Fruit fly (Drosophila melanogaster): ENCODE results near the gene mav.

The mav gene

dm6 chr4:659884-660846, 34.3 kb upstream of the mav start, which contains the start of gene gw:
Gene gw, minus strand, starts transcription at chr4:660608.
- TF ChIP-seq Hr38 (GFP tag; optimal IDR thresholded peaks at IDR 0.05) (no peak), CG10631 (GFP tag; optimal IDR thresholded peaks at IDR 0.05) (peak; percentile 84), CG7368 (GFP tag; optimal IDR thresholded peaks at IDR 0.05) (peak; percentile 78), CG1621 (tag; optimal IDR thresholded peaks at IDR 0.05) (peak; percentile 29), dsx (GFP tag; optimal IDR thresholded peaks at IDR 0.05; ENCODE audit: poor library complexity, severe bottlenecking) (peak; percentile 56), fd59A (GFP tag; optimal IDR thresholded peaks at IDR 0.05) (no peak), topi (GFP tag; optimal IDR thresholded peaks at IDR 0.05) (peak; percentile 87), dac (GFP tag; optimal IDR thresholded peaks at IDR 0.05) (peak; percentile 6), CG11902 (GFP tag; optimal IDR thresholded peaks at IDR 0.05) (peak; percentile 70), achi (GFP tag; optimal IDR thresholded peaks at IDR 0.05) (no peak), CG32006 (GFP tag; optimal IDR thresholded peaks at IDR 0.05) (no peak), CG15336 (GFP tag; IDR thresholded peaks at IDR 0.05) (no peak; the same call in 1 of the 2 replicates), lz (GFP tag; optimal IDR thresholded peaks at IDR 0.05) (peak; percentile 84), vri (GFP tag; optimal IDR thresholded peaks at IDR 0.05) (peak; percentile 90), CG34406 (GFP tag; optimal IDR thresholded peaks at IDR 0.05) (peak; percentile 83), CG6163 (GFP tag; IDR thresholded peaks at IDR 0.05) (no peak), Eip75B (GFP tag; optimal IDR thresholded peaks at IDR 0.05) (peak; percentile 84), Eip78C (GFP tag) (peak; percentile 96), CG4318 (GFP tag; optimal IDR thresholded peaks at IDR 0.05) (no peak), CG10669 (GFP tag; optimal IDR thresholded peaks at IDR 0.05) (peak; percentile 4), CG6792 (GFP tag; optimal IDR thresholded peaks at IDR 0.05) (peak; percentile 78), CG16779 (tag; optimal IDR thresholded peaks at IDR 0.05) (no peak), CG3032 (tag; optimal IDR thresholded peaks at IDR 0.05) (peak; percentile 78), CG8119 (GFP tag; IDR thresholded peaks at IDR 0.05) (no peak), Ets96B (tag; optimal IDR thresholded peaks at IDR 0.05) (peak; percentile 74), acj6 (GFP tag; optimal IDR thresholded peaks at IDR 0.05) (peak; percentile 85), spab (GFP tag; optimal IDR thresholded peaks at IDR 0.05) (no peak), fd85E (GFP tag; optimal IDR thresholded peaks at IDR 0.05) (peak; percentile 33), Smox (GFP tag; optimal IDR thresholded peaks at IDR 0.05) (peak; percentile 83), ss (GFP tag; optimal IDR thresholded peaks at IDR 0.05) (peak; percentile 59 to 79), Met (GFP tag; optimal IDR thresholded peaks at IDR 0.05) (peak; percentile 88), Ets21C (GFP tag; optimal IDR thresholded peaks at IDR 0.05) (peak; percentile 70), Hr39 (GFP tag; optimal IDR thresholded peaks at IDR 0.05) (peak; percentile 83), Lpt (GFP tag; optimal IDR thresholded peaks at IDR 0.05) (peak; percentile 66), CG31627 (GFP tag; optimal IDR thresholded peaks at IDR 0.05) (peak; percentile 87), fkh (GFP tag; optimal IDR thresholded peaks at IDR 0.05) (peak; percentile 93), cyc (GFP tag; optimal IDR thresholded peaks at IDR 0.05) (peak; percentile 77), Eip93F (GFP tag; optimal IDR thresholded peaks at IDR 0.05) (peak; percentile 70), CG6276 (GFP tag; optimal IDR thresholded peaks at IDR 0.05) (no peak), salr (GFP tag; optimal IDR thresholded peaks at IDR 0.05) (peak in 1 of 2 experiments; percentile 61), eg (GFP tag; IDR thresholded peaks at IDR 0.05) (no peak), svp (GFP tag) (no peak), CG11294 (GFP tag; IDR thresholded peaks at IDR 0.05) (no peak), CG3919 (GFP tag; optimal IDR thresholded peaks at IDR 0.05) (no peak), Hr4 (GFP tag; optimal IDR thresholded peaks at IDR 0.05) (peak; percentile 84), Sox15 (GFP tag; optimal IDR thresholded peaks at IDR 0.05) (peak; percentile 67), Sox14 (GFP tag; optimal IDR thresholded peaks at IDR 0.05) (peak; percentile 90), CG11762 (GFP tag; optimal IDR thresholded peaks at IDR 0.05; ENCODE audit: insufficient read depth) (peak; percentile 81), pdm3 (GFP tag; optimal IDR thresholded peaks at IDR 0.05) (peak; percentile 89), Sox102F (GFP tag; optimal IDR thresholded peaks at IDR 0.05) (peak; percentile 82)

Measured in whole organism, prepupa.